Worm (Caenorhabditis elegans) whole organism, L2 larva: ENCODE results near the gene hmg-12.

Experiments used
- C34F6.9 ChIP-seq: fragments of 150-350 bp; optimal IDR thresholded peaks from 2 replicates; lab custom pipeline; 2014; ENCODE audit warnings: missing biosample characterization, missing genetic modification characterization
- R02D3.7 ChIP-seq: fragments of 150-350 bp; optimal IDR thresholded peaks from 2 replicates; lab custom pipeline; 2014; ENCODE audit warnings: missing biosample characterization, missing genetic modification characterization
- ama-1 ChIP-seq: fragments of 150-350 bp; optimal IDR thresholded peaks from 2 replicates; lab custom pipeline; 2018; ENCODE audit warnings: inconsistent platforms
- ceh-16 ChIP-seq: fragments of 150-350 bp; optimal IDR thresholded peaks from 2 replicates; lab custom pipeline; 2014; ENCODE audit warnings: missing biosample characterization, missing genetic modification characterization
- ceh-82 ChIP-seq: fragments of 150-350 bp; optimal IDR thresholded peaks from 2 replicates; lab custom pipeline; 2014; ENCODE audit warnings: missing biosample characterization, missing genetic modification characterization
- dmd-4 ChIP-seq: sonication (generic microtip); optimal IDR thresholded peaks from 2 replicates; lab custom pipeline; 2017; ENCODE audit warnings: missing biosample characterization, missing genetic modification characterization
- egl-27 ChIP-seq: sonication (generic microtip); optimal IDR thresholded peaks from 3 replicates; lab custom pipeline; 2017; ENCODE audit warnings: missing biosample characterization, missing genetic modification reagents, missing genetic modification characterization
- elt-1 ChIP-seq: fragments of 150-350 bp; optimal IDR thresholded peaks from 2 replicates; lab custom pipeline; 2014; ENCODE audit warnings: missing biosample characterization, missing genetic modification characterization
- elt-3 ChIP-seq: sonication (generic microtip); optimal IDR thresholded peaks from 2 replicates; lab custom pipeline; 2017; ENCODE audit warnings: missing biosample characterization, missing genetic modification characterization
- fos-1 ChIP-seq: fragments of 150-350 bp; optimal IDR thresholded peaks from 2 replicates; lab custom pipeline; 2014; ENCODE audit warnings: missing biosample characterization, missing genetic modification characterization
- gmeb-1 ChIP-seq: fragments of 150-350 bp; optimal IDR thresholded peaks from 2 replicates; lab custom pipeline; 2014; ENCODE audit warnings: missing biosample characterization, missing genetic modification characterization
- lin-11 ChIP-seq: fragments of 150-350 bp; sonication (generic microtip); optimal IDR thresholded peaks from 2 replicates; lab custom pipeline; 2014; ENCODE audit warnings: missing biosample characterization, missing genetic modification characterization, inconsistent platforms, mixed read lengths
- lin-39 ChIP-seq: fragments of 150-350 bp; optimal IDR thresholded peaks from 2 replicates; lab custom pipeline; 2014; ENCODE audit warnings: missing biosample characterization, missing genetic modification reagents, missing genetic modification characterization
- lsy-2 ChIP-seq, 2 experiments: fragments of 150-350 bp in 1 of 2; sonication (generic microtip) in 1 of 2; optimal IDR thresholded peaks; 2 replicates each; lab custom pipeline; 2014 to 2017; ENCODE audit warnings: missing biosample characterization in 2 of 2, missing genetic modification characterization in 2 of 2
- mab-5 ChIP-seq: fragments of 150-350 bp; optimal IDR thresholded peaks from 2 replicates; lab custom pipeline; 2014; ENCODE audit warnings: missing biosample characterization, missing genetic modification characterization
- mbf-1 ChIP-seq: sonication (generic microtip); optimal IDR thresholded peaks from 2 replicates; lab custom pipeline; 2017; ENCODE audit warnings: missing biosample characterization, missing genetic modification characterization
- nhr-10 ChIP-seq: sonication (generic microtip); optimal IDR thresholded peaks from 2 replicates; lab custom pipeline; 2017; ENCODE audit warnings: missing biosample characterization, missing genetic modification characterization
- nhr-11 ChIP-seq: fragments of 150-350 bp; optimal IDR thresholded peaks from 2 replicates; lab custom pipeline; 2014; ENCODE audit warnings: missing biosample characterization, missing genetic modification characterization
- nhr-129 ChIP-seq: fragments of 150-350 bp; optimal IDR thresholded peaks from 2 replicates; lab custom pipeline; 2014; ENCODE audit warnings: missing biosample characterization, missing genetic modification characterization
- nhr-21 ChIP-seq: fragments of 150-350 bp; optimal IDR thresholded peaks from 2 replicates; lab custom pipeline; 2014; ENCODE audit warnings: missing biosample characterization, missing genetic modification characterization
- nhr-23 ChIP-seq: fragments of 150-350 bp; optimal IDR thresholded peaks from 2 replicates; lab custom pipeline; 2014; ENCODE audit warnings: missing biosample characterization, missing genetic modification reagents, missing genetic modification characterization
- nhr-237 ChIP-seq: fragments of 150-350 bp; optimal IDR thresholded peaks from 2 replicates; lab custom pipeline; 2014; ENCODE audit warnings: missing biosample characterization, missing genetic modification characterization
- nhr-6 ChIP-seq: fragments of 150-350 bp; optimal IDR thresholded peaks from 2 replicates; lab custom pipeline; 2014; ENCODE audit warnings: missing biosample characterization, missing genetic modification characterization
- nhr-77 ChIP-seq: fragments of 150-350 bp; optimal IDR thresholded peaks from 2 replicates; lab custom pipeline; 2014; ENCODE audit warnings: missing biosample characterization, missing genetic modification characterization
- peb-1 ChIP-seq: fragments of 150-350 bp; optimal IDR thresholded peaks from 2 replicates; lab custom pipeline; 2014; ENCODE audit warnings: missing biosample characterization, missing genetic modification characterization
- skn-1 ChIP-seq: sonication (generic microtip); optimal IDR thresholded peaks from 2 replicates; lab custom pipeline; 2017; ENCODE audit warnings: missing biosample characterization, missing genetic modification characterization
- sma-3 ChIP-seq: sonication (generic microtip); optimal IDR thresholded peaks from 2 replicates; lab custom pipeline; 2016; ENCODE audit warnings: missing genetic modification reagents, missing genetic modification characterization, missing compliant biosample characterization
- snpc-4 ChIP-seq: fragments of 150-350 bp; optimal IDR thresholded peaks from 2 replicates; lab custom pipeline; 2014; ENCODE audit warnings: missing biosample characterization, missing genetic modification characterization
- unc-39 ChIP-seq: fragments of 150-350 bp; optimal IDR thresholded peaks from 2 replicates; lab custom pipeline; 2014; ENCODE audit warnings: missing biosample characterization, missing genetic modification characterization
- unc-62 ChIP-seq: fragments of 150-350 bp; optimal IDR thresholded peaks from 2 replicates; lab custom pipeline; 2014; ENCODE audit warnings: missing biosample characterization, missing genetic modification reagents, missing genetic modification characterization
- zag-1 ChIP-seq: fragments of 150-350 bp; optimal IDR thresholded peaks from 2 replicates; lab custom pipeline; 2014; ENCODE audit warnings: missing biosample characterization, missing genetic modification characterization
- ztf-1 ChIP-seq: fragments of 200-800 bp; sonication (Bioruptor generic); conservative IDR thresholded peaks from 2 replicates; pipeline ENCODE4 v1.3.6; 2022; ENCODE audit warnings: missing genetic modification characterization, missing compliant biosample characterization
- ztf-11 ChIP-seq: sonication (generic microtip); optimal IDR thresholded peaks from 2 replicates; lab custom pipeline; 2017; ENCODE audit warnings: missing biosample characterization, missing genetic modification characterization
- ztf-4 ChIP-seq: fragments of 150-350 bp; optimal IDR thresholded peaks from 2 replicates; lab custom pipeline; 2014; ENCODE audit warnings: missing biosample characterization, missing genetic modification characterization

Gene hmg-12

DNA sequence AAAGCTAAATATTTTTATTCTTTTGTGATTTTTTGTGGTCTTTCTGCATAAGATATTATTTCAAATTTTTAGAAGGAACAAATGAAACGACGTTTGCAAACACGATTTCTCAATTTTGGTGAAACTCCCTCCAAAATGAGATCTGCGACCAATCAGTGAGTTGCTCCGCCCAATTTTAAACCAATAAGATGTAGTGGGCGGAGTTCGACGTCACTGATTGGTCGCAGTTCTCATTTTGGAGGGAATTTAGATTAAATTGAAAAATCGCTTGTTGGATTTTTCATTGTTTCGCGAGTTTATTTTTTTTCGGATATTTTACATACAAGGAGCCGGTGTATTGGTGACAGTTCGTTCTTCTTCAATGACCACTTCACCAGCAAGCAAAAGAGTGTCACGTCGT is 5.7 kb upstream of the hmg-12 start:
- TF ChIP-seq nhr-11 (tag; lab: Kevin White, UChicago) (no peak), ama-1 (lab: Kevin White, UChicago) (no peak), ztf-1 (no peak)

DNA sequence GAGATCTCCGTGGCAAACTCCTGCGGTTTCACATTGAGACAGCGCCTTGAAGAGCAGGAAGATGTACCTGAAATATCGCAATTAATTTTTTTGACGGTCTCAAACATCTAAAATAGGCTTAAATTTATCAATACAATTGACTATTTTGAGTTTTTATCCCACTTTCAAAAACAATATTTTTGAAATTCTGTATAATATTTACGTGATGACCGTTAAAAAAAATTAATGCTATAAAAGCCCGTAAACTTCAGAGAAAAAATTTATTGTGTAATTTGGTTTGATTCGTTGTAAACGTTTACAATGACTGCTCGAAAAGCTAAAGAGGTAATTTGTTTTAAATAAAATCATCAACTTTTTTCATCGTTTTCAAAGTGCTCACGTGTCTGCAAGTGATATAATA is 2.0 kb upstream of the hmg-12 start, which contains the start of gene ZK930.7:
Gene ZK930.7 (plus strand): TSS at position 301 of the 400 bp plus-strand sequence.
- no peak for TF ChIP-seq gmeb-1
- no peak for TF ChIP-seq R02D3.7
- no peak for TF ChIP-seq nhr-21 (tag; lab: Kevin White, UChicago)
- no peak for TF ChIP-seq nhr-6 (tag; lab: Kevin White, UChicago)
- no peak for TF ChIP-seq elt-3 (tag; lab: Kevin White, UChicago)

DNA sequence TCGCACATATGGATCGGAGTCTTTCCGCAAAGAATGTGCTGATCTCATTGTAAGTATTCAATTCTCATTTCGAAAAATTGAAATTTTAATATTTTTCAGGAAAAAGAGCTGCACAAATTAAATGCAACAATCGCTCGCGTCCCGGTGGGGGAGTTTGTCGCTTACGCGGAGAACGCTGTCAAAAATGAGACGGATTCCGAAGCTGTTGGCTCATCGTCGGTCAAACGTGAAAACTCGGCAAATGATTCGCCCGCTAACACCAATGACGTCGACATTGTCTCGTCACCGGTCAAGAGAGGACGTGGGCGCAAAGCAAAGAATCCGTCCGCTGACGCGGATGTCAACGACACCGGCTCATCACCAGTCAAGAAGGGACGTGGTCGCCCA is 235 bp downstream of the hmg-12 start:
- TF ChIP-seq elt-3 (tag; lab: Kevin White, UChicago) (no peak), C34F6.9 (tag; lab: Kevin White, UChicago) (no peak), sma-3 (no peak), nhr-10 (tag; lab: Kevin White, UChicago) (no peak), nhr-23 (no peak), ama-1 (lab: Kevin White, UChicago) (no peak), nhr-129 (tag; lab: Kevin White, UChicago) (no peak), elt-1 (tag; lab: Kevin White, UChicago) (no peak), peb-1 (tag; lab: Kevin White, UChicago) (no peak), zag-1 (tag; lab: Kevin White, UChicago) (no peak), ceh-82 (tag; lab: Kevin White, UChicago) (no peak), ztf-4 (tag; lab: Kevin White, UChicago) (no peak)

DNA sequence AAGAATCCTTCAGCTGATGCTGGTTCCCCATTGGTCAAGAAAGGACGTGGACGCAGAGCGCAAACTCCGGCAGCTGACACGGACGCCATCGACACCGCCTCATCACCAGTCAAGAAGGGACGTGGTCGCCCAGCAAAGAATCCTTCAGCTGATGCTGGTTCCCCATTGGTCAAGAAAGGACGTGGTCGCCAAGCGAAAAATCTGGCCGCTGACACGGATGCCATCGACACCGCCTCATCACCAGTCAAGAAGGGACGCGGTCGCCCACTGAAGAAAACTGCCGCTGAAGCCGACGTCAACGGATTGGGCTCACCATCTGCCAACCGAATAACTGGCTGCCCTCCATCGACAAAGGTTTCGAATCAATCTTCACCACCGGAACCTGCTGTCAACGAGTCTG is 632 bp downstream of the hmg-12 start:
- no peak for TF ChIP-seq mbf-1 (tag; lab: Kevin White, UChicago)
- TF ChIP-seq ceh-16 (tag; lab: Kevin White, UChicago) = no peak
- no peak for TF ChIP-seq lsy-2 (tag; optimal IDR thresholded peaks at IDR 0.05; lab: Kevin White, UChicago)
- no peak for TF ChIP-seq dmd-4 (tag; lab: Kevin White, UChicago)
- no peak for TF ChIP-seq unc-62 (GFP tag; lab: Kevin White, UChicago)
- TF ChIP-seq nhr-237 (tag; lab: Kevin White, UChicago) = no peak
- no peak for TF ChIP-seq mab-5 (tag; lab: Kevin White, UChicago)
- TF ChIP-seq ama-1 (lab: Kevin White, UChicago) = no peak
- no peak for TF ChIP-seq ceh-82 (tag; lab: Kevin White, UChicago)
- TF ChIP-seq lin-39 = no peak
- no peak for TF ChIP-seq unc-39 (tag; lab: Kevin White, UChicago)
- TF ChIP-seq fos-1 (tag; lab: Kevin White, UChicago) = no peak

DNA sequence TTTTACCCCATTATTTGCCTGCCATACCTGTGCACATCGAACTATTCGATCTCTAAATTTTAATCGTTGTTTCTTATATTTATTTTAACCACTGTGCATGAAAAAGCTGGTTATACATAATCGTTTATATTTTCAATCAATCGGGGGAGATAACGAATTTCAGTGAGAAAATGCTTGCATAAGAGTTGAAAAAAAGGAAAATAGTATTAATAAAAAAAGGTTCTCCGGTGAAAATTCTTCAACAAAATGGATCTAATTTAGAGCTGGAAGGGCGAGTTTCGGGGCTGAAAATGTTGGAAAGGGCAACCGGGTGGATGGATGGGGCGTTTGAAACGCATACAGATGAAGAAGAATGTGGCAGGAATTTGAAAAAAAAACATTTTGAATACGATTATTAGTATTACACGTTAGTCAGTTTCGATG is 1.2 kb downstream of the hmg-12 start:
- TF ChIP-seq ztf-11 (tag; lab: Kevin White, UChicago) (no peak), nhr-10 (tag; lab: Kevin White, UChicago) (no peak), fos-1 (tag; lab: Kevin White, UChicago) (no peak), nhr-11 (tag; lab: Kevin White, UChicago) (no peak), snpc-4 (no peak), mab-5 (tag; lab: Kevin White, UChicago) (no peak), ceh-82 (tag; lab: Kevin White, UChicago) (no peak), R02D3.7 (no peak), ztf-4 (tag; lab: Kevin White, UChicago) (no peak), gmeb-1 (no peak), lin-11 (no peak), egl-27 (tag; lab: Kevin White, UChicago) (no peak), skn-1 (tag; lab: Kevin White, UChicago) (no peak), nhr-77 (no peak), elt-3 (tag; lab: Kevin White, UChicago) (no peak), dmd-4 (tag; lab: Kevin White, UChicago) (no peak), sma-3 (no peak)
